Worm (Caenorhabditis elegans): ENCODE data around the gene lgc-16.
A peak's percentile ranks its signal among the peaks of the same experiment; 100 is the strongest.

lgc-16 gene

ce11 chrX:12106004-12106403 lies 12.4 kb upstream of the lgc-16 start (continued):
- TF ChIP-seq sdz-38 (tag; optimal IDR thresholded peaks at IDR 0.05) (peak; percentile 41), nfya-1 (tag; optimal IDR thresholded peaks at IDR 0.05; ENCODE audit: borderline replicate concordance, insufficient read depth) (no peak), C17E4.6 (GFP tag; IDR thresholded peaks at IDR 0.05) (no peak), nhr-120 (GFP tag; IDR thresholded peaks at IDR 0.05) (peak; percentile 94; the same call in 1 of the 2 replicates), ceh-40 (GFP tag; IDR thresholded peaks at IDR 0.05) (peak; percentile 79), F57A8.1 (GFP tag; optimal IDR thresholded peaks at IDR 0.05) (no peak), madf-3 (GFP tag; IDR thresholded peaks at IDR 0.05) (0 out of 2 replicates have a peak, but pooled peaks have one; percentile 66), sea-2 (GFP tag; IDR thresholded peaks at IDR 0.05) (peak; percentile 85; the same call in 1 of the 2 replicates), lin-35 (GFP tag; optimal IDR thresholded peaks at IDR 0.05) (peak in 1 of 3 experiments; percentile 89), snpc-3.4 (tag; optimal IDR thresholded peaks at IDR 0.05) (peak; percentile 80), bed-2 (GFP tag; IDR thresholded peaks at IDR 0.05) (0 out of 2 replicates have a peak, but pooled peaks have one; percentile 47), ama-1 (optimal IDR thresholded peaks at IDR 0.05) (no peak), ama-1 (GFP tag; optimal IDR thresholded peaks at IDR 0.05) (peak in 1 of 2 experiments; percentile 90), Y79H2A.3 (GFP tag; conservative IDR thresholded peaks at IDR 0.05) (0 out of 2 replicates have a peak, but pooled peaks have one; percentile 33)

ce11 chrX:12108517-12109216 lies 9.8 kb upstream of the lgc-16 start, which contains the start of the genes W03G11.2 and lgc-13:
Gene W03G11.2, minus strand, starts transcription at chrX:12108617.
Gene lgc-13, plus strand, starts transcription at chrX:12109166.
- TF ChIP-seq athp-1 (tag; optimal IDR thresholded peaks at IDR 0.05) (no peak), hrde-1 (tag; optimal IDR thresholded peaks at IDR 0.05; ENCODE audit: borderline replicate concordance) (no peak), F49E8.2 (tag; optimal IDR thresholded peaks at IDR 0.05; ENCODE audit: insufficient read depth) (no peak), chd-7 (tag; optimal IDR thresholded peaks at IDR 0.05) (no peak), ztf-3 (GFP tag; optimal IDR thresholded peaks at IDR 0.05) (no peak), tbx-9 (tag; optimal IDR thresholded peaks at IDR 0.05; ENCODE audit: borderline replicate concordance) (no peak), B0035.1 (tag; optimal IDR thresholded peaks at IDR 0.05) (no peak), nfya-2 (GFP tag; IDR thresholded peaks at IDR 0.05) (no peak), die-1 (tag; optimal IDR thresholded peaks at IDR 0.05) (no peak), F39B2.1 (GFP tag; IDR thresholded peaks at IDR 0.05) (no peak), Y53G8AR.9 (GFP tag; conservative IDR thresholded peaks at IDR 0.05) (no peak), nhr-90 (tag; optimal IDR thresholded peaks at IDR 0.05) (no peak), egl-44 (GFP tag; IDR thresholded peaks at IDR 0.05) (no peak), T26A5.8 (tag; optimal IDR thresholded peaks at IDR 0.05) (no peak), somi-1 (GFP tag; optimal IDR thresholded peaks at IDR 0.05) (no peak), attf-5 (GFP tag; optimal IDR thresholded peaks at IDR 0.05) (no peak), madf-10 (tag; optimal IDR thresholded peaks at IDR 0.05) (no peak), akir-1 (GFP tag; optimal IDR thresholded peaks at IDR 0.05) (no peak)

- TF ChIP-seq Y56A3A.18 (GFP tag; IDR thresholded peaks at IDR 0.05), result no peak
- TF ChIP-seq F23B12.7 (tag; optimal IDR thresholded peaks at IDR 0.05; ENCODE audit: insufficient read depth), result no peak
These were observed 7.2 kb upstream of the lgc-16 start, which contains the start of gene lgc-14 for ce11 chrX:12111213-12111612. Gene lgc-14, plus strand, starts transcription at chrX:12111513.

Measured in whole organism, young adult.